Fruit fly (Drosophila melanogaster): ENCODE measurements around the gene Cyp1.

The Cyp1 gene

dm6 chrX:16277878-16278506 is 42.2 kb downstream of the Cyp1 start, which contains the start of gene eas:
Gene eas, plus strand, starts transcription at chrX:16278328.
- TF ChIP-seq CG32121 (GFP tag; IDR thresholded peaks at IDR 0.05) (no peak), CG4496 (GFP tag; IDR thresholded peaks at IDR 0.05) (0 out of 3 replicates have a peak, but pooled peaks have one; percentile 15), fd96Ca (GFP tag; IDR thresholded peaks at IDR 0.05) (0 out of 3 replicates have a peak, but pooled peaks have one; percentile 36), gl (tag; optimal IDR thresholded peaks at IDR 0.05) (no peak), Snoo (tag; optimal IDR thresholded peaks at IDR 0.05) (no peak)

- peak; percentile 63 for TF ChIP-seq Snoo (tag; optimal IDR thresholded peaks at IDR 0.05)
- TF ChIP-seq Pif1B (GFP tag; optimal IDR thresholded peaks at IDR 0.05) = no peak
- no peak for TF ChIP-seq EcR (GFP tag; optimal IDR thresholded peaks at IDR 0.05)
- TF ChIP-seq CG14655 (GFP tag; optimal IDR thresholded peaks at IDR 0.05) = peak; percentile 36
- TF ChIP-seq CG8159 (tag; optimal IDR thresholded peaks at IDR 0.05) = peak; percentile 26
- TF ChIP-seq Pif1A (GFP tag; optimal IDR thresholded peaks at IDR 0.05) = no peak
- peak; percentile 19 for TF ChIP-seq CG15710 (tag; optimal IDR thresholded peaks at IDR 0.05)
- TF ChIP-seq CG32121 (GFP tag; IDR thresholded peaks at IDR 0.05) = no peak
Measured at dm6 chrX:16275854-16276338, 44.3 kb downstream of the Cyp1 start, which contains the start of the genes kat80 and Prosalpha4. Gene kat80, minus strand, starts transcription at chrX:16276180. Gene Prosalpha4, plus strand, starts transcription at chrX:16276270.

dm6 chrX:16275168-16275853 is 44.9 kb downstream of the Cyp1 start:
- TF ChIP-seq rn (GFP tag; IDR thresholded peaks at IDR 0.05) (no peak), CG10348 (GFP tag; IDR thresholded peaks at IDR 0.05) (no peak), CG8301 (tag; optimal IDR thresholded peaks at IDR 0.05) (no peak), Snoo (tag; optimal IDR thresholded peaks at IDR 0.05) (no peak), CG15710 (tag; optimal IDR thresholded peaks at IDR 0.05) (no peak), CG32121 (GFP tag; IDR thresholded peaks at IDR 0.05) (no peak), CG17806 (tag; optimal IDR thresholded peaks at IDR 0.05) (no peak), D1 (tag; optimal IDR thresholded peaks at IDR 0.05) (no peak), CG12605 (GFP tag; IDR thresholded peaks at IDR 0.05) (no peak), CG4496 (GFP tag; IDR thresholded peaks at IDR 0.05) (no peak), CG14655 (GFP tag; optimal IDR thresholded peaks at IDR 0.05) (no peak), Pif1B (GFP tag; optimal IDR thresholded peaks at IDR 0.05) (no peak), fd96Ca (GFP tag; IDR thresholded peaks at IDR 0.05) (no peak), Pif1A (GFP tag; optimal IDR thresholded peaks at IDR 0.05) (no peak), CG34367 (tag; optimal IDR thresholded peaks at IDR 0.05) (no peak), EcR (GFP tag; optimal IDR thresholded peaks at IDR 0.05) (no peak)

dm6 chrX:16270795-16271194 is 49.4 kb downstream of the Cyp1 start, which contains the start of gene Mfe2:
Gene Mfe2, plus strand, starts transcription at chrX:16270951.
- peak; percentile 31 for TF ChIP-seq CG34367 (tag; optimal IDR thresholded peaks at IDR 0.05)
- TF ChIP-seq CG15710 (tag; optimal IDR thresholded peaks at IDR 0.05) = peak; percentile 22
- 0 out of 2 replicates have a peak, but pooled peaks have one; percentile 12 for TF ChIP-seq rn (GFP tag; IDR thresholded peaks at IDR 0.05)
- TF ChIP-seq CG14655 (GFP tag; optimal IDR thresholded peaks at IDR 0.05) = peak; percentile 55
- no peak for TF ChIP-seq CG9948 (tag; optimal IDR thresholded peaks at IDR 0.05)
- no peak for TF ChIP-seq Pif1B (GFP tag; optimal IDR thresholded peaks at IDR 0.05)
- TF ChIP-seq CG13204 (GFP tag; optimal IDR thresholded peaks at IDR 0.05) = peak; percentile 37
- peak; percentile 28 for TF ChIP-seq CG8159 (tag; optimal IDR thresholded peaks at IDR 0.05)
- peak; percentile 83 for TF ChIP-seq gl (tag; optimal IDR thresholded peaks at IDR 0.05)
- peak; percentile 65 for TF ChIP-seq EcR (GFP tag; optimal IDR thresholded peaks at IDR 0.05)
- peak; percentile 35 for TF ChIP-seq CG8301 (tag; optimal IDR thresholded peaks at IDR 0.05)
- peak; percentile 15 for TF ChIP-seq Pif1A (GFP tag; optimal IDR thresholded peaks at IDR 0.05)
- peak; percentile 14 for TF ChIP-seq CG17806 (tag; optimal IDR thresholded peaks at IDR 0.05)
- no peak for TF ChIP-seq D1 (tag; optimal IDR thresholded peaks at IDR 0.05)
- TF ChIP-seq CG12605 (GFP tag; IDR thresholded peaks at IDR 0.05) = peak; percentile 39; the same call in 1 of the 2 replicates
- peak; percentile 52 for TF ChIP-seq CG32121 (GFP tag; IDR thresholded peaks at IDR 0.05)
- TF ChIP-seq fd96Ca (GFP tag; IDR thresholded peaks at IDR 0.05) = no peak
- TF ChIP-seq Ets98B (GFP tag; IDR thresholded peaks at IDR 0.05) = peak; percentile 65; the same call in 1 of the 2 replicates
- peak; percentile 60; the same call in 1 of the 3 replicates for TF ChIP-seq CG4496 (GFP tag; IDR thresholded peaks at IDR 0.05)
- no peak for TF ChIP-seq CG10348 (GFP tag; IDR thresholded peaks at IDR 0.05)
